Fruit fly (Drosophila melanogaster): ENCODE results near the gene CG14342.

- no peak for TF ChIP-seq CG8478 (optimal IDR thresholded peaks at IDR 0.05)
- no peak for TF ChIP-seq psq (optimal IDR thresholded peaks at IDR 0.05)
- TF ChIP-seq pan (optimal IDR thresholded peaks at IDR 0.05), result no peak
Measured at dm6 chr2L:1169867-1170415, 34.1 kb upstream of the CG14342 start, which contains the start of the genes CG31922 and Plap.

Data from whole organism.